Fruit fly (Drosophila melanogaster): ENCODE measurements around the gene bc10.

DNA sequence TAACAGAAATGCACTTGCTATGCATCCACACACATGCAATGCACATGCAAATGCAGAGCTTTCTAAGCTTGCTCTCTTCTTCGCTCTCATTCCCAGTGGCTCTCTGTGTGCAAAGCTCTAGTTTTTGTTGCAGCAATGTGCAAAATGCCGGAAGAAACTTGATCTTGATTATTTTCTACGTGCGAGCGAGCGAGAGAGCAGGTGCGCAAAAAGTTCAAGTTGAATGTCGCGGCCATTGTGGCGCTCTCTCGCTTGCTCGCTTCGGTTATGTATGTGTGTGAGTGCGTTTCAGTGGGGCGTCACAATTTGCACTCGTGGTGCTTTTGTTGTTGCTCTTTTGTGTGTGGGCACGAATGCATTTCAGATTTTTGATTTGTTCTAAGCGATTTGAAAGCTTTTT, 45.6 kb downstream of the bc10 start:
- TF ChIP-seq HLHmδ (GFP tag; optimal IDR thresholded peaks at IDR 0.05), result no peak
- TF ChIP-seq Lpt (GFP tag; optimal IDR thresholded peaks at IDR 0.05), result no peak
